Fruit fly (Drosophila melanogaster) Kc167 (cell line): ENCODE measurements around the gene CG4998.

Source experiments
- Myc ChIP-seq: fragments of >200 bp; optimal IDR thresholded peaks from 2 replicates; lab custom pipeline; 2017; ENCODE audit warnings: missing external identifiers
- Sin3A ChIP-seq: fragments of >200 bp; optimal IDR thresholded peaks from 2 replicates; lab custom pipeline; 2018; ENCODE audit warnings: missing external identifiers
- h ChIP-seq: fragments of >200 bp; optimal IDR thresholded peaks from 3 replicates; lab custom pipeline; 2018; ENCODE audit warnings: missing external identifiers
- insv ChIP-seq: fragments of >200 bp; optimal IDR thresholded peaks from 3 replicates; lab custom pipeline; 2018; ENCODE audit warnings: missing external identifiers
- psq ChIP-seq: fragments of >200 bp; optimal IDR thresholded peaks from 2 replicates; lab custom pipeline; 2017; ENCODE audit warnings: missing external identifiers
- ttk ChIP-seq: sonication (Bioruptor generic); optimal IDR thresholded peaks from 2 replicates; lab custom pipeline; 2017; ENCODE audit warnings: missing external identifiers

DNA sequence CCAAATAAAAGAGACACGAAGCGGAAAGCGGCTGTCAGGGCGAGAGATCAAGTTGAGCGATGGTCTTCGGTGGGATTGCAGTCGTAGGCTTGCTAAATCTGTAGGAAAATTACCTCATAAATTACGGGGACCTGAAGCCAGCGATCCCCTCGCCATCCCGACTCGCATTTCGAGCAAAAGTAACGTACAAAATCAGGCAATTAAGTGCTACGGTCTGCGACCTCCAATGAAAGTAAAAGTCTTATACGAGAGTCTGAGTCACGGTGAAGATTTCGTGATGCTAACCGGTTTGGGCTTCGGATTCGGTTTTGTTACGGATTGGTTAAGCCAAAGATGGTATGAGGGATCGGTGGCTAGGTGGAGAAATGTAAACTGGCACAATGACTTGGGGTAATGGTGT, 1.1 kb downstream of the CG4998 start:
- TF ChIP-seq psq (lab: Kevin White, UChicago) = no peak
- TF ChIP-seq ttk (lab: Kevin White, UChicago) = no peak
- no peak for TF ChIP-seq Myc (lab: Kevin White, UChicago)
- no peak for TF ChIP-seq insv (lab: Kevin White, UChicago)
- TF ChIP-seq h (lab: Kevin White, UChicago) = no peak
- no peak for TF ChIP-seq Sin3A
